Worm (Caenorhabditis elegans): ENCODE results near the gene fbxa-188.

Gene fbxa-188

ce11 chrV:17347602-17348001 lies 2.9 kb upstream of the fbxa-188 start, which contains the start of gene skr-5:
Gene skr-5, plus strand, starts transcription at chrV:17347902.
- TF ChIP-seq elt-3 (tag; optimal IDR thresholded peaks at IDR 0.05) (no peak), nhr-85 (tag) (no peak), ces-1 (GFP tag; optimal IDR thresholded peaks at IDR 0.05) (no peak), Y116A8C.19 (tag; optimal IDR thresholded peaks at IDR 0.05; ENCODE audit: borderline replicate concordance) (no peak), elt-2 (tag; optimal IDR thresholded peaks at IDR 0.05) (no peak), mep-1 (tag; optimal IDR thresholded peaks at IDR 0.05) (no peak), ceh-82 (tag; optimal IDR thresholded peaks at IDR 0.05) (no peak), hlh-4 (tag; optimal IDR thresholded peaks at IDR 0.05) (no peak), aha-1 (tag; optimal IDR thresholded peaks at IDR 0.05) (no peak), nhr-77 (tag; optimal IDR thresholded peaks at IDR 0.05) (no peak), vab-15 (tag; optimal IDR thresholded peaks at IDR 0.05) (no peak), mef-2 (tag; optimal IDR thresholded peaks at IDR 0.05) (no peak), lin-13 (GFP tag; optimal IDR thresholded peaks at IDR 0.05) (no peak), nhr-76 (tag; optimal IDR thresholded peaks at IDR 0.05) (no peak), ets-5 (GFP tag; IDR thresholded peaks at IDR 0.05) (no peak)

- TF ChIP-seq Y116A8C.19 (tag; optimal IDR thresholded peaks at IDR 0.05; ENCODE audit: borderline replicate concordance) (no peak), snpc-4 (tag; optimal IDR thresholded peaks at IDR 0.05) (no peak), elt-2 (tag; optimal IDR thresholded peaks at IDR 0.05) (peak; percentile 56), irx-1 (tag; optimal IDR thresholded peaks at IDR 0.05) (no peak), lsy-2 (tag; optimal IDR thresholded peaks at IDR 0.05) (no peak), skn-1 (tag; optimal IDR thresholded peaks at IDR 0.05) (no peak), nhr-76 (tag; optimal IDR thresholded peaks at IDR 0.05) (no peak), vab-15 (tag; optimal IDR thresholded peaks at IDR 0.05) (no peak), mep-1 (tag; optimal IDR thresholded peaks at IDR 0.05) (no peak)
These were observed 5.4 kb downstream of the fbxa-188 start for ce11 chrV:17339349-17339748.

- no peak for TF ChIP-seq hlh-17 (GFP tag; optimal IDR thresholded peaks at IDR 0.05; ENCODE audit: borderline replicate concordance)
- TF ChIP-seq irx-1 (tag; optimal IDR thresholded peaks at IDR 0.05) = no peak
- no peak for TF ChIP-seq ceh-88 (GFP tag; IDR thresholded peaks at IDR 0.05)
- no peak for TF ChIP-seq nhr-77 (tag; optimal IDR thresholded peaks at IDR 0.05)
- no peak for TF ChIP-seq nhr-20 (tag; optimal IDR thresholded peaks at IDR 0.05)
- no peak for TF ChIP-seq ceh-82 (tag; optimal IDR thresholded peaks at IDR 0.05)
- TF ChIP-seq mep-1 (tag; optimal IDR thresholded peaks at IDR 0.05) = no peak
- no peak for TF ChIP-seq lin-35 (GFP tag; optimal IDR thresholded peaks at IDR 0.05)
- TF ChIP-seq nhr-76 (tag; optimal IDR thresholded peaks at IDR 0.05) = no peak
- TF ChIP-seq ztf-4 (tag; optimal IDR thresholded peaks at IDR 0.05) = no peak
- no peak for TF ChIP-seq fkh-4 (tag; optimal IDR thresholded peaks at IDR 0.05; ENCODE audit: borderline replicate concordance)
- TF ChIP-seq lir-3 (tag; optimal IDR thresholded peaks at IDR 0.05; ENCODE audit: poor library complexity) = no peak
- TF ChIP-seq ztf-11 (tag; optimal IDR thresholded peaks at IDR 0.05) = no peak
- TF ChIP-seq zip-4 (GFP tag; optimal IDR thresholded peaks at IDR 0.05) = no peak
- no peak for TF ChIP-seq hlh-4 (tag; optimal IDR thresholded peaks at IDR 0.05)
- no peak for TF ChIP-seq lin-14 (GFP tag; optimal IDR thresholded peaks at IDR 0.05)
- TF ChIP-seq nhr-237 (tag; optimal IDR thresholded peaks at IDR 0.05) = no peak
- no peak for TF ChIP-seq fkh-8 (tag; optimal IDR thresholded peaks at IDR 0.05)
These were observed 13.4 kb downstream of the fbxa-188 start, which contains the start of gene fbxa-185 for ce11 chrV:17331340-17331739. Gene fbxa-185, plus strand, starts transcription at chrV:17331640.

- TF ChIP-seq aly-2 (tag; optimal IDR thresholded peaks at IDR 0.05) (no peak), rnt-1 (tag; optimal IDR thresholded peaks at IDR 0.05) (no peak), lin-39 (tag; optimal IDR thresholded peaks at IDR 0.05) (no peak)
These were observed 16.2 kb downstream of the fbxa-188 start, which contains the start of gene srg-44 for ce11 chrV:17328497-17328896. Gene srg-44, plus strand, starts transcription at chrV:17328797.

- TF ChIP-seq efl-3 (GFP tag; optimal IDR thresholded peaks at IDR 0.05) = no peak
- no peak for TF ChIP-seq F16B12.6 (tag; optimal IDR thresholded peaks at IDR 0.05)
- TF ChIP-seq blmp-1 (tag; optimal IDR thresholded peaks at IDR 0.05) = no peak
- no peak for TF ChIP-seq unc-86 (tag; optimal IDR thresholded peaks at IDR 0.05)
- TF ChIP-seq elt-2 (tag; optimal IDR thresholded peaks at IDR 0.05) = no peak
- no peak for TF ChIP-seq nhr-11 (tag; optimal IDR thresholded peaks at IDR 0.05)
These were observed 16.9 kb downstream of the fbxa-188 start, which contains the start of gene sdz-16 for ce11 chrV:17327867-17328266. Gene sdz-16, minus strand, starts transcription at chrV:17327967.

All from whole organism, L1 larva.